Worm (Caenorhabditis elegans) whole organism, late embryonic: ENCODE measurements around the gene srx-116.

Source experiments
- C08G9.2 ChIP-seq: sonication (generic microtip); optimal IDR thresholded peaks from 2 replicates; lab custom pipeline; 2016; ENCODE audit warnings: mild to moderate bottlenecking, missing genetic modification characterization, moderate library complexity, missing compliant biosample characterization
- F13H6.1 ChIP-seq: sonication (generic microtip); optimal IDR thresholded peaks from 2 replicates; lab custom pipeline; 2016; ENCODE audit warnings: missing genetic modification characterization, missing compliant biosample characterization
- K02D7.2 ChIP-seq: sonication (generic microtip); optimal IDR thresholded peaks from 2 replicates; lab custom pipeline; 2017; ENCODE audit warnings: mild to moderate bottlenecking, missing genetic modification characterization, missing compliant biosample characterization
- K09A11.1 ChIP-seq: sonication (generic microtip); optimal IDR thresholded peaks from 2 replicates; lab custom pipeline; 2017; ENCODE audit warnings: antibody characterized with exemption, mild to moderate bottlenecking, missing genetic modification characterization, missing compliant biosample characterization; ENCODE audit not compliant: insufficient read depth
- Y22D7AL.16 ChIP-seq: sonication (generic microtip); optimal IDR thresholded peaks from 2 replicates; lab custom pipeline; 2016; ENCODE audit warnings: missing genetic modification characterization, missing compliant biosample characterization
- ahr-1 ChIP-seq: sonication (generic microtip); optimal IDR thresholded peaks from 2 replicates; lab custom pipeline; 2016; ENCODE audit warnings: missing genetic modification characterization, missing compliant biosample characterization
- ceh-14 ChIP-seq: sonication (generic microtip); optimal IDR thresholded peaks from 2 replicates; lab custom pipeline; 2016; ENCODE audit warnings: missing genotype, missing genetic modification characterization, missing compliant biosample characterization
- ceh-18 ChIP-seq: sonication (generic microtip); optimal IDR thresholded peaks from 2 replicates; lab custom pipeline; 2016; ENCODE audit warnings: missing genetic modification characterization, missing compliant biosample characterization
- ceh-19 ChIP-seq: fragments of 200-800 bp; sonication (Bioruptor generic); optimal IDR thresholded peaks from 2 replicates; lab custom pipeline; 2018; ENCODE audit warnings: mild to moderate bottlenecking, missing genetic modification characterization, missing compliant biosample characterization
- ceh-2 ChIP-seq: sonication (generic microtip); optimal IDR thresholded peaks from 2 replicates; lab custom pipeline; 2016; ENCODE audit warnings: missing genotype, missing genetic modification characterization, missing compliant biosample characterization
- ceh-24 ChIP-seq: sonication (generic microtip); optimal IDR thresholded peaks from 2 replicates; lab custom pipeline; 2016; ENCODE audit warnings: mild to moderate bottlenecking, missing genetic modification characterization, missing compliant biosample characterization
- ceh-31 ChIP-seq: sonication (generic microtip); optimal IDR thresholded peaks from 2 replicates; lab custom pipeline; 2016; ENCODE audit warnings: missing genetic modification characterization, missing compliant biosample characterization
- ceh-6 ChIP-seq: fragments of 200-800 bp; sonication (Bioruptor generic); optimal IDR thresholded peaks from 2 replicates; lab custom pipeline; 2018; ENCODE audit warnings: mild to moderate bottlenecking, missing genetic modification characterization, missing compliant biosample characterization
- ceh-9 ChIP-seq: sonication (generic microtip); optimal IDR thresholded peaks from 2 replicates; lab custom pipeline; 2016; ENCODE audit warnings: mild to moderate bottlenecking, missing genetic modification characterization, inconsistent platforms, missing compliant biosample characterization
- che-1 ChIP-seq: sonication (generic microtip); optimal IDR thresholded peaks from 2 replicates; lab custom pipeline; 2016; ENCODE audit warnings: mild to moderate bottlenecking, missing genetic modification characterization, missing compliant biosample characterization
- fkh-10 ChIP-seq: fragments of 150-350 bp; optimal IDR thresholded peaks from 2 replicates; lab custom pipeline; 2014; ENCODE audit warnings: missing biosample characterization, missing genetic modification reagents, missing genetic modification characterization
- fkh-6 ChIP-seq: sonication (generic microtip); optimal IDR thresholded peaks from 2 replicates; lab custom pipeline; 2016; ENCODE audit warnings: missing genetic modification characterization, missing compliant biosample characterization
- hlh-15 ChIP-seq: sonication (generic microtip); optimal IDR thresholded peaks from 2 replicates; lab custom pipeline; 2016; ENCODE audit warnings: missing genetic modification characterization, missing compliant biosample characterization
- hlh-30 ChIP-seq: sonication (generic microtip); optimal IDR thresholded peaks from 2 replicates; lab custom pipeline; 2017; ENCODE audit warnings: antibody characterized with exemption, missing genetic modification characterization, missing compliant biosample characterization; ENCODE audit not compliant: insufficient read depth
- nfya-1 ChIP-seq: sonication (generic microtip); optimal IDR thresholded peaks from 2 replicates; lab custom pipeline; 2017; ENCODE audit warnings: missing genetic modification characterization, mild to moderate bottlenecking, missing compliant biosample characterization, antibody characterized with exemption, moderate library complexity
- nhr-11 ChIP-seq: fragments of 150-350 bp; optimal IDR thresholded peaks from 2 replicates; lab custom pipeline; 2014; ENCODE audit warnings: missing biosample characterization, missing genetic modification characterization
- odd-2 ChIP-seq: sonication (generic microtip); optimal IDR thresholded peaks from 2 replicates; lab custom pipeline; 2017; ENCODE audit warnings: antibody characterized with exemption, mild to moderate bottlenecking, missing genetic modification characterization, missing compliant biosample characterization
- pag-3 ChIP-seq: sonication (generic microtip); optimal IDR thresholded peaks from 2 replicates; lab custom pipeline; 2016; ENCODE audit warnings: missing compliant biosample characterization, missing genetic modification characterization, borderline replicate concordance
- pqm-1 ChIP-seq: sonication (generic microtip); optimal IDR thresholded peaks from 2 replicates; lab custom pipeline; 2016; ENCODE audit warnings: missing genetic modification characterization, missing compliant biosample characterization
- pros-1 ChIP-seq: fragments of 150-350 bp; optimal IDR thresholded peaks from 2 replicates; lab custom pipeline; 2014; ENCODE audit warnings: missing biosample characterization, missing genetic modification reagents, missing genetic modification characterization
- rnt-1 ChIP-seq: sonication (generic microtip); optimal IDR thresholded peaks from 2 replicates; lab custom pipeline; 2016; ENCODE audit warnings: missing genetic modification characterization, missing compliant biosample characterization
- sdc-2 ChIP-seq: sonication (generic microtip); optimal IDR thresholded peaks from 2 replicates; lab custom pipeline; 2016; ENCODE audit warnings: missing genotype, missing genetic modification characterization, missing compliant biosample characterization
- sox-2 ChIP-seq: fragments of 200-800 bp; sonication (Bioruptor generic); IDR thresholded peaks from 2 replicates; pipeline ENCODE4 v1.3.6; 2022; ENCODE audit warnings: missing genetic modification reagents, missing genetic modification characterization, missing compliant biosample characterization
- sox-4 ChIP-seq: sonication (generic microtip); optimal IDR thresholded peaks from 2 replicates; lab custom pipeline; 2017; ENCODE audit warnings: mild to moderate bottlenecking, missing genetic modification characterization, inconsistent platforms, missing compliant biosample characterization
- syd-9 ChIP-seq: sonication (generic microtip); optimal IDR thresholded peaks from 2 replicates; lab custom pipeline; 2016; ENCODE audit warnings: mild to moderate bottlenecking, missing genetic modification characterization, moderate library complexity, missing compliant biosample characterization
- tbx-2 ChIP-seq: sonication (generic microtip); optimal IDR thresholded peaks from 2 replicates; lab custom pipeline; 2016; ENCODE audit warnings: missing genetic modification characterization, missing compliant biosample characterization
- tbx-7 ChIP-seq: sonication (generic microtip); optimal IDR thresholded peaks from 2 replicates; lab custom pipeline; 2016; ENCODE audit warnings: missing genotype, missing genetic modification characterization, missing compliant biosample characterization
- ttx-3 ChIP-seq: sonication (generic microtip); optimal IDR thresholded peaks from 2 replicates; lab custom pipeline; 2016; ENCODE audit warnings: missing genetic modification reagents, missing genetic modification characterization, missing compliant biosample characterization
- unc-3 ChIP-seq, 2 experiments: fragments of 200-800 bp in 1 of 2; sonication (Bioruptor generic) in 1 of 2; sonication (generic microtip) in 1 of 2; conservative IDR thresholded peaks in 1 of 2; optimal IDR thresholded peaks in 1 of 2; 2 replicates each; pipeline versions ENCODE4 v1.3.6 to Lab custom; 2016 to 2022; ENCODE audit warnings: missing compliant biosample characterization in 2 of 2, missing genetic modification characterization in 2 of 2, missing genetic modification reagents in 1 of 2
- unc-42 ChIP-seq: sonication (generic microtip); optimal IDR thresholded peaks from 2 replicates; lab custom pipeline; 2016; ENCODE audit warnings: missing genotype, missing genetic modification characterization, missing compliant biosample characterization
- unc-86 ChIP-seq: sonication (generic microtip); optimal IDR thresholded peaks from 2 replicates; lab custom pipeline; 2016; ENCODE audit warnings: missing genetic modification characterization, missing compliant biosample characterization
- ztf-16 ChIP-seq: sonication (generic microtip); optimal IDR thresholded peaks from 2 replicates; lab custom pipeline; 2017; ENCODE audit warnings: missing genetic modification characterization, missing compliant biosample characterization

srx-116 gene

ce11 chrV:12659426-12659825 is 11.3 kb upstream of the srx-116 start, which contains the start of gene ccch-3:
Gene ccch-3, minus strand, starts transcription at chrV:12659687.
- TF ChIP-seq unc-3 (GFP tag; conservative IDR thresholded peaks at IDR 0.05; lab: Robert Waterston, UW): no peak
- TF ChIP-seq unc-3 (tag; optimal IDR thresholded peaks at IDR 0.05; lab: Kevin White, UChicago): no peak
- TF ChIP-seq ceh-24 (tag; lab: Kevin White, UChicago): no peak
- no peak for TF ChIP-seq pqm-1
- TF ChIP-seq hlh-30 (tag; lab: Kevin White, UChicago): peak; percentile 37
- TF ChIP-seq ceh-9 (tag; lab: Kevin White, UChicago): no peak
- no peak for TF ChIP-seq fkh-6
- TF ChIP-seq nhr-11 (tag; lab: Kevin White, UChicago): no peak
- no peak for TF ChIP-seq nfya-1 (tag; lab: Kevin White, UChicago)
- peak; percentile 4 for TF ChIP-seq ztf-16
- TF ChIP-seq sox-2 (GFP tag; lab: Robert Waterston, UW): no peak
- no peak for TF ChIP-seq hlh-15 (tag; lab: Kevin White, UChicago)
- TF ChIP-seq ceh-19 (GFP tag; lab: Kevin White, UChicago): no peak
- TF ChIP-seq ceh-14 (tag; lab: Kevin White, UChicago): no peak
- no peak for TF ChIP-seq Y22D7AL.16 (tag; lab: Kevin White, UChicago)
- no peak for TF ChIP-seq ahr-1 (tag; lab: Kevin White, UChicago)
- TF ChIP-seq tbx-7: no peak
- no peak for TF ChIP-seq ttx-3 (tag; lab: Kevin White, UChicago)
- TF ChIP-seq rnt-1: no peak
- TF ChIP-seq ceh-18 (tag; lab: Kevin White, UChicago): no peak
- peak; percentile 83 for TF ChIP-seq unc-42 (tag; lab: Kevin White, UChicago)
- TF ChIP-seq ceh-31 (tag; lab: Kevin White, UChicago): peak; percentile 14
- no peak for TF ChIP-seq K09A11.1 (tag; lab: Kevin White, UChicago)
- no peak for TF ChIP-seq odd-2 (tag; lab: Kevin White, UChicago)

- TF ChIP-seq ceh-6 (GFP tag; lab: Kevin White, UChicago): no peak
- no peak for TF ChIP-seq syd-9 (tag; lab: Kevin White, UChicago)
Measured at ce11 chrV:12660280-12660818, 10.4 kb upstream of the srx-116 start, which contains the start of gene his-74. Gene his-74, minus strand, starts transcription at chrV:12660330.

- TF ChIP-seq pag-3 (no peak), ceh-2 (tag; lab: Kevin White, UChicago) (no peak), ahr-1 (tag; lab: Kevin White, UChicago) (no peak), tbx-2 (tag; lab: Kevin White, UChicago) (no peak), pros-1 (tag; lab: Kevin White, UChicago) (no peak), ceh-6 (GFP tag; lab: Kevin White, UChicago) (no peak)
Measured at ce11 chrV:12661619-12662018, 9.1 kb upstream of the srx-116 start, which contains the start of gene W05B10.3. Gene W05B10.3, minus strand, starts transcription at chrV:12661719.

- TF ChIP-seq F13H6.1 (no peak), nhr-11 (tag; lab: Kevin White, UChicago) (no peak), sox-4 (no peak), tbx-2 (tag; lab: Kevin White, UChicago) (no peak), sdc-2 (tag; lab: Kevin White, UChicago) (no peak), pqm-1 (no peak)
- TF ChIP-seq, all 69 proteins: peak for 0
Measured at ce11 chrV:12663386-12663785, 7.3 kb upstream of the srx-116 start.

- TF ChIP-seq che-1 (tag; lab: Kevin White, UChicago) (no peak), unc-86 (tag; lab: Kevin White, UChicago) (no peak), ttx-3 (tag; lab: Kevin White, UChicago) (no peak), odd-2 (tag; lab: Kevin White, UChicago) (no peak), hlh-30 (tag; lab: Kevin White, UChicago) (no peak), fkh-10 (GFP tag; lab: Kevin White, UChicago) (no peak), pros-1 (tag; lab: Kevin White, UChicago) (no peak), ahr-1 (tag; lab: Kevin White, UChicago) (no peak), syd-9 (tag; lab: Kevin White, UChicago) (no peak), C08G9.2 (tag; lab: Kevin White, UChicago) (no peak), K02D7.2 (no peak)
Measured at ce11 chrV:12667397-12667796, 3.3 kb upstream of the srx-116 start.
